Worm (Caenorhabditis elegans) whole organism, L1 larva: Measurements from ENCODE around the gene CD4.11.

ENCODE experiments used
- F16B12.6 ChIP-seq: fragments of 150-350 bp; optimal IDR thresholded peaks from 2 replicates; lab custom pipeline; 2014; ENCODE audit warnings: missing biosample characterization, missing genetic modification characterization
- Y116A8C.19 ChIP-seq: sonication (generic microtip); optimal IDR thresholded peaks from 2 replicates; lab custom pipeline; 2016; ENCODE audit warnings: missing compliant biosample characterization, missing genetic modification characterization, borderline replicate concordance
- aha-1 ChIP-seq: fragments of 150-350 bp; optimal IDR thresholded peaks from 2 replicates; lab custom pipeline; 2014; ENCODE audit warnings: missing biosample characterization, missing genetic modification characterization
- ama-1 ChIP-seq: fragments of 150-350 bp; optimal IDR thresholded peaks from 2 replicates; lab custom pipeline; 2014
- ceh-8 ChIP-seq: fragments of 200-800 bp; sonication (Bioruptor generic); optimal IDR thresholded peaks from 2 replicates; lab custom pipeline; 2018; ENCODE audit warnings: mild to moderate bottlenecking, missing genetic modification characterization, moderate library complexity, missing compliant biosample characterization
- ceh-82 ChIP-seq, 3 experiments: fragments of 150-350 bp in 1 of 3; sonication (generic microtip) in 2 of 3; optimal IDR thresholded peaks; 2 replicates each; lab custom pipeline; 2014 to 2017; ENCODE audit warnings: missing biosample characterization in 3 of 3, missing genetic modification characterization in 3 of 3
- ceh-90 ChIP-seq: sonication (generic microtip); optimal IDR thresholded peaks from 2 replicates; lab custom pipeline; 2016; ENCODE audit warnings: missing genetic modification characterization, missing compliant biosample characterization
- ces-1 ChIP-seq: fragments of 150-350 bp; optimal IDR thresholded peaks from 2 replicates; lab custom pipeline; 2014; ENCODE audit warnings: missing biosample characterization, missing genetic modification reagents, missing genetic modification characterization
- efl-3 ChIP-seq: fragments of 200-800 bp; sonication (Bioruptor generic); optimal IDR thresholded peaks from 2 replicates; lab custom pipeline; 2018; ENCODE audit warnings: mild to moderate bottlenecking, missing genetic modification characterization, missing compliant biosample characterization
- egl-13 ChIP-seq: sonication (generic microtip); optimal IDR thresholded peaks from 2 replicates; lab custom pipeline; 2016; ENCODE audit warnings: missing genotype, missing genetic modification reagents, missing genetic modification characterization, missing compliant biosample characterization
- egl-27 ChIP-seq, 2 experiments: fragments of 150-350 bp in 1 of 2; sonication (generic microtip); optimal IDR thresholded peaks; 3 replicates each; lab custom pipeline; 2017 to 2018; ENCODE audit warnings: missing biosample characterization in 2 of 2, missing genetic modification characterization in 2 of 2, missing genetic modification reagents in 2 of 2
- elt-2 ChIP-seq: sonication (generic microtip); optimal IDR thresholded peaks from 2 replicates; lab custom pipeline; 2016; ENCODE audit warnings: missing genetic modification characterization, mild to moderate bottlenecking, inconsistent platforms, missing compliant biosample characterization, missing genetic modification reagents
- fkh-4 ChIP-seq: sonication (generic microtip); optimal IDR thresholded peaks from 2 replicates; lab custom pipeline; 2016; ENCODE audit warnings: missing compliant biosample characterization, missing genetic modification characterization, borderline replicate concordance
- fos-1 ChIP-seq: fragments of 150-350 bp; optimal IDR thresholded peaks from 2 replicates; lab custom pipeline; 2014; ENCODE audit warnings: missing biosample characterization, missing genetic modification characterization
- lin-15B ChIP-seq: fragments of 150-350 bp; sonication (generic microtip); optimal IDR thresholded peaks from 3 replicates; lab custom pipeline; 2014; ENCODE audit warnings: missing biosample characterization, missing genetic modification characterization
- lin-35 ChIP-seq, 2 experiments: fragments of 150-350 bp; optimal IDR thresholded peaks; 2 replicates each; lab custom pipeline; 2014; ENCODE audit warnings: missing biosample characterization in 2 of 2, missing genetic modification characterization in 2 of 2, missing genetic modification reagents in 2 of 2
- lsy-2 ChIP-seq, 2 experiments: fragments of 150-350 bp; optimal IDR thresholded peaks; 2 replicates each; lab custom pipeline; 2014; ENCODE audit warnings: missing biosample characterization in 2 of 2, missing genetic modification characterization in 2 of 2
- mdl-1 ChIP-seq, 2 experiments: fragments of 150-350 bp; optimal IDR thresholded peaks; 2 replicates each; lab custom pipeline; 2014 to 2017; ENCODE audit warnings: missing biosample characterization in 2 of 2, missing genetic modification characterization in 2 of 2, inconsistent platforms in 1 of 2
- nhr-11 ChIP-seq: fragments of 150-350 bp; optimal IDR thresholded peaks from 2 replicates; lab custom pipeline; 2014; ENCODE audit warnings: missing biosample characterization, missing genetic modification characterization
- nhr-237 ChIP-seq: fragments of 150-350 bp; optimal IDR thresholded peaks from 2 replicates; lab custom pipeline; 2014; ENCODE audit warnings: missing biosample characterization, missing genetic modification characterization
- nhr-28 ChIP-seq: fragments of 150-350 bp; optimal IDR thresholded peaks from 2 replicates; lab custom pipeline; 2014; ENCODE audit warnings: missing biosample characterization, missing genetic modification characterization
- nhr-71 ChIP-seq: sonication (generic microtip); optimal IDR thresholded peaks from 2 replicates; lab custom pipeline; 2016; ENCODE audit warnings: mild to moderate bottlenecking, missing genetic modification characterization, moderate library complexity, missing compliant biosample characterization
- nhr-84 ChIP-seq: sonication (generic microtip); optimal IDR thresholded peaks from 2 replicates; lab custom pipeline; 2017; ENCODE audit warnings: missing biosample characterization, missing genetic modification characterization
- nhr-85 ChIP-seq: sonication (generic microtip); peaks from one replicate; lab custom pipeline; 2016; ENCODE audit warnings: missing genetic modification characterization, inconsistent platforms, missing compliant biosample characterization
- nhr-90 ChIP-seq: sonication (generic microtip); optimal IDR thresholded peaks from 2 replicates; lab custom pipeline; 2016; ENCODE audit warnings: mild to moderate bottlenecking, missing genetic modification characterization, missing compliant biosample characterization; ENCODE audit not compliant: poor library complexity
- pag-3 ChIP-seq: sonication (generic microtip); optimal IDR thresholded peaks from 2 replicates; lab custom pipeline; 2017; ENCODE audit warnings: missing genetic modification characterization, mild to moderate bottlenecking, missing compliant biosample characterization, antibody characterized with exemption, borderline replicate concordance; ENCODE audit not compliant: insufficient read depth
- pax-3 ChIP-seq: fragments of 200-800 bp; sonication (Bioruptor generic); optimal IDR thresholded peaks from 2 replicates; lab custom pipeline; 2018; ENCODE audit warnings: mild to moderate bottlenecking, missing genetic modification characterization, moderate library complexity, missing compliant biosample characterization
- rnt-1 ChIP-seq: sonication (generic microtip); optimal IDR thresholded peaks from 2 replicates; lab custom pipeline; 2016; ENCODE audit warnings: mild to moderate bottlenecking, missing genetic modification characterization, moderate library complexity, missing compliant biosample characterization
- skn-1 ChIP-seq: fragments of 150-350 bp; optimal IDR thresholded peaks from 2 replicates; lab custom pipeline; 2014; ENCODE audit warnings: missing biosample characterization, missing genetic modification characterization
- snu-23 ChIP-seq: sonication (generic microtip); optimal IDR thresholded peaks from 2 replicates; lab custom pipeline; 2016; ENCODE audit warnings: missing genetic modification characterization, missing compliant biosample characterization
- sup-37 ChIP-seq: fragments of 200-800 bp; sonication (Bioruptor generic); optimal IDR thresholded peaks from 2 replicates; lab custom pipeline; 2018; ENCODE audit warnings: mild to moderate bottlenecking, missing genetic modification characterization, missing compliant biosample characterization
- tlp-1 ChIP-seq: fragments of 150-350 bp; optimal IDR thresholded peaks from 2 replicates; lab custom pipeline; 2014; ENCODE audit warnings: missing biosample characterization, missing genetic modification characterization
- unc-130 ChIP-seq: fragments of 150-350 bp; optimal IDR thresholded peaks from 2 replicates; lab custom pipeline; 2017; ENCODE audit warnings: missing biosample characterization, missing genetic modification characterization, inconsistent platforms
- unc-86 ChIP-seq: sonication (generic microtip); optimal IDR thresholded peaks from 2 replicates; lab custom pipeline; 2016; ENCODE audit warnings: missing genetic modification characterization, missing compliant biosample characterization
- vab-15 ChIP-seq: sonication (generic microtip); optimal IDR thresholded peaks from 2 replicates; lab custom pipeline; 2017; ENCODE audit warnings: missing genotype, mild to moderate bottlenecking, missing genetic modification characterization, missing compliant biosample characterization
- zag-1 ChIP-seq: fragments of 150-350 bp; optimal IDR thresholded peaks from 2 replicates; lab custom pipeline; 2014; ENCODE audit warnings: missing biosample characterization, missing genetic modification characterization
- zip-4 ChIP-seq: fragments of 200-800 bp; sonication (Bioruptor generic); optimal IDR thresholded peaks from 2 replicates; lab custom pipeline; 2018; ENCODE audit warnings: mild to moderate bottlenecking, missing genetic modification characterization, moderate library complexity, missing compliant biosample characterization
- ztf-11 ChIP-seq, 2 experiments: sonication (generic microtip); optimal IDR thresholded peaks; 2 replicates each; lab custom pipeline; 2016 to 2017; ENCODE audit warnings: missing genetic modification characterization in 2 of 2, missing biosample characterization in 1 of 2, missing compliant biosample characterization in 1 of 2

Gene CD4.11

DNA sequence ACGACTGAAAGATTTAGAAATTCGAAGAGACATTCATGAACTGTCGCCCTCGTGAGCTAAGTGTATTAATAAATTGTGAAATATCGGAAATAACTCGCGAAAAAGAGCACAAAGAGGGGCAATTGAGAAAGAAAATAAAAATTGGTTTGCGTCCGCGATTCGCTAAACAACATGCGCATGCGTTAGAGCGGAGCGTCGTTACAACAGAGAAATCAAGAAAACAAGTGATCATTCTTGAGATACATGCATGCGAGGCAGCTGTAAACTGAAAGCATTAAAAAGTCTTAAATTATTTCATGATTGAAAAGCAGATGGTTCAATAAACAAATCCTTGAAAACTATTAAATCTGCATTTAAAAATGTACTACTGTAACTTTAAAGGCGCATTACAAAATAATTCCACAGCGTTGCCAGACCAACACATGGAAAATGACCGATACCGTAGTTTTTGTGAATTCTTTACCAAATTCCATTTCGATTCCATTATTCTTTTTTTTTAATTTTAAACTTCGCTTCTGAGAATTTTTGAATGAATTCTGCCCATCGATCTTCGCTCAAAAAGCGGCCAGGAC is 48.6 kb upstream of the CD4.11 start, which contains the start of the genes cox-16 and syp-2 (continued):
- TF ChIP-seq lsy-2 (tag; optimal IDR thresholded peaks at IDR 0.05; lab: Kevin White, UChicago) (peak in 1 of 2 experiments; percentile 61), ama-1 (lab: Kevin White, UChicago) (no peak), nhr-71 (no peak), ztf-11 (tag; optimal IDR thresholded peaks at IDR 0.05; lab: Kevin White, UChicago) (no peak), F16B12.6 (tag; lab: Kevin White, UChicago) (no peak), nhr-11 (tag; lab: Kevin White, UChicago) (no peak), zip-4 (GFP tag; lab: Kevin White, UChicago) (no peak), vab-15 (tag; lab: Kevin White, UChicago) (no peak), Y116A8C.19 (no peak), ceh-8 (GFP tag; lab: Kevin White, UChicago) (no peak), lin-15B (no peak), lin-35 (GFP tag; optimal IDR thresholded peaks at IDR 0.05; lab: Kevin White, UChicago) (peak; percentile 33 to 52), nhr-237 (no peak), pag-3 (tag; lab: Kevin White, UChicago) (no peak), nhr-85 (tag; lab: Kevin White, UChicago) (no peak), ceh-90 (no peak), sup-37 (GFP tag; lab: Kevin White, UChicago) (no peak)

- TF ChIP-seq efl-3 (GFP tag; lab: Kevin White, UChicago) = no peak
- TF ChIP-seq unc-130 (tag; lab: Kevin White, UChicago) = no peak
Observed at ce11 chrV:5538500-5538899, 46.4 kb upstream of the CD4.11 start, which contains the start of gene cft-1. Gene cft-1 (plus strand): TSS chrV:5538800.

ce11 chrV:5548051-5548450 is 36.9 kb upstream of the CD4.11 start, which contains the start of gene ugt-48:
Gene ugt-48 (minus strand): TSS chrV:5548062.
- TF ChIP-seq lin-15B (no peak), zip-4 (GFP tag; lab: Kevin White, UChicago) (no peak), elt-2 (tag; lab: Kevin White, UChicago) (no peak), snu-23 (GFP tag; lab: Kevin White, UChicago) (no peak), rnt-1 (tag; lab: Kevin White, UChicago) (no peak), nhr-84 (tag; lab: Kevin White, UChicago) (no peak), skn-1 (tag; lab: Kevin White, UChicago) (no peak), zag-1 (no peak), vab-15 (tag; lab: Kevin White, UChicago) (no peak), ama-1 (lab: Kevin White, UChicago) (no peak), ceh-82 (tag; optimal IDR thresholded peaks at IDR 0.05; lab: Kevin White, UChicago) (no peak), ces-1 (no peak), ztf-11 (tag; optimal IDR thresholded peaks at IDR 0.05; lab: Kevin White, UChicago) (no peak), pax-3 (tag; lab: Kevin White, UChicago) (no peak)

DNA sequence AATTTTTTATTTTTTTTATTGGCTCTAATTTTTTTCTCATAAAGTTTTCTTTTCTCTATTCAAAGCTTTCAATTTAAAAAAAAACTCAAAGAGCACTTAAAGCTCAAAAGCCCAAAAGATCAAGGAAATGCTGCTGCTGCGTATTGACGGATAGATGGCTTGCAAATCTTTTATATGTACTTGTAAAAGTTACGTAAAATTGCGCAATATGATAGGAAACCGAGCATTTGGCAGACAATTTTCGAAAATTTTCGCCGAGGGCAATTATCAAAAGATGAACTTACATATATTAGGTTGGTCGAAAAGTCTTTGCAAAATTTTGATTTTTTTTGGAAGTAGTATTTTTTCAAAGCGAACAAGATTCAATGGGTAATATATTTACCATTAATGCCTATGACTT is 36.4 kb upstream of the CD4.11 start:
- TF ChIP-seq nhr-90 (tag; lab: Kevin White, UChicago) = no peak
- no peak for TF ChIP-seq fkh-4 (tag; lab: Kevin White, UChicago)
- no peak for TF ChIP-seq egl-27 (tag; optimal IDR thresholded peaks at IDR 0.05; lab: Kevin White, UChicago)
- TF ChIP-seq zip-4 (GFP tag; lab: Kevin White, UChicago) = no peak
- no peak for TF ChIP-seq nhr-28 (tag; lab: Kevin White, UChicago)
- no peak for TF ChIP-seq ceh-8 (GFP tag; lab: Kevin White, UChicago)
- TF ChIP-seq mdl-1 (tag; optimal IDR thresholded peaks at IDR 0.05; lab: Kevin White, UChicago) = no peak
- no peak for TF ChIP-seq ama-1 (lab: Kevin White, UChicago)
- TF ChIP-seq vab-15 (tag; lab: Kevin White, UChicago) = no peak
- no peak for TF ChIP-seq pax-3 (tag; lab: Kevin White, UChicago)
- no peak for TF ChIP-seq fos-1
- no peak for TF ChIP-seq aha-1
- no peak for TF ChIP-seq egl-13 (tag; lab: Kevin White, UChicago)
- no peak for TF ChIP-seq tlp-1 (tag; lab: Kevin White, UChicago)
- no peak for TF ChIP-seq unc-86 (tag; lab: Kevin White, UChicago)
